Worm (Caenorhabditis elegans): ENCODE data around the gene dmd-7.
A peak's percentile ranks its signal among the peaks of the same experiment; 100 is the strongest.

Gene dmd-7

ce11 chrV:6240735-6241134, 6.0 kb upstream of the dmd-7 start:
- TF ChIP-seq pha-2 (tag; optimal IDR thresholded peaks at IDR 0.05) (no peak), pros-1 (tag; optimal IDR thresholded peaks at IDR 0.05) (no peak), ceh-31 (tag; optimal IDR thresholded peaks at IDR 0.05) (no peak), mec-3 (tag; optimal IDR thresholded peaks at IDR 0.05; ENCODE audit: borderline replicate concordance) (no peak), unc-3 (GFP tag; conservative IDR thresholded peaks at IDR 0.05) (no peak), unc-3 (tag; optimal IDR thresholded peaks at IDR 0.05) (no peak), pha-4 (tag; optimal IDR thresholded peaks at IDR 0.05) (no peak), elt-4 (tag; optimal IDR thresholded peaks at IDR 0.05) (no peak), fax-1 (tag; optimal IDR thresholded peaks at IDR 0.05) (no peak), ref-2 (tag; optimal IDR thresholded peaks at IDR 0.05) (no peak), ceh-9 (tag; optimal IDR thresholded peaks at IDR 0.05) (no peak), pat-9 (tag; optimal IDR thresholded peaks at IDR 0.05) (no peak), ttx-3 (tag; optimal IDR thresholded peaks at IDR 0.05) (no peak), hlh-8 (tag; optimal IDR thresholded peaks at IDR 0.05) (no peak), hlh-30 (tag; optimal IDR thresholded peaks at IDR 0.05; ENCODE audit: insufficient read depth) (no peak), ztf-16 (tag; optimal IDR thresholded peaks at IDR 0.05) (no peak), che-1 (tag; optimal IDR thresholded peaks at IDR 0.05) (no peak), pax-1 (tag; optimal IDR thresholded peaks at IDR 0.05) (no peak)

ce11 chrV:6243260-6243659, 3.5 kb upstream of the dmd-7 start:
- TF ChIP-seq elt-2 (tag; optimal IDR thresholded peaks at IDR 0.05) (peak; percentile 0), elt-4 (tag; optimal IDR thresholded peaks at IDR 0.05) (no peak), ama-1 (optimal IDR thresholded peaks at IDR 0.05) (no peak), K09A11.1 (tag; optimal IDR thresholded peaks at IDR 0.05; ENCODE audit: insufficient read depth) (no peak), ceh-30 (tag; optimal IDR thresholded peaks at IDR 0.05) (no peak)

ce11 chrV:6244631-6245030, 2.1 kb upstream of the dmd-7 start:
- no peak for TF ChIP-seq dmd-4 (tag; optimal IDR thresholded peaks at IDR 0.05; ENCODE audit: borderline replicate concordance)
- TF ChIP-seq unc-42 (tag; optimal IDR thresholded peaks at IDR 0.05), result peak; percentile 45

ce11 chrV:6247397-6247796, 666 bp downstream of the dmd-7 start:
- TF ChIP-seq pag-3 (tag; optimal IDR thresholded peaks at IDR 0.05; ENCODE audit: borderline replicate concordance) (no peak), elt-2 (tag; optimal IDR thresholded peaks at IDR 0.05) (peak; percentile 15)

ce11 chrV:6248714-6249113, 2.0 kb downstream of the dmd-7 start:
- TF ChIP-seq ceh-14 (tag; optimal IDR thresholded peaks at IDR 0.05) (no peak), che-1 (tag; optimal IDR thresholded peaks at IDR 0.05) (no peak), fkh-10 (GFP tag; optimal IDR thresholded peaks at IDR 0.05) (no peak), ceh-19 (GFP tag; optimal IDR thresholded peaks at IDR 0.05) (no peak), ceh-9 (tag; optimal IDR thresholded peaks at IDR 0.05) (no peak), hlh-6 (tag; optimal IDR thresholded peaks at IDR 0.05) (no peak), dmd-4 (tag; optimal IDR thresholded peaks at IDR 0.05; ENCODE audit: borderline replicate concordance) (no peak), K09A11.1 (tag; optimal IDR thresholded peaks at IDR 0.05; ENCODE audit: insufficient read depth) (no peak), Y22D7AL.16 (tag; optimal IDR thresholded peaks at IDR 0.05) (no peak), fax-1 (tag; optimal IDR thresholded peaks at IDR 0.05) (no peak), pha-2 (tag; optimal IDR thresholded peaks at IDR 0.05) (no peak), dve-1 (tag; optimal IDR thresholded peaks at IDR 0.05) (no peak), fkh-6 (tag; optimal IDR thresholded peaks at IDR 0.05) (no peak)

DNA sequence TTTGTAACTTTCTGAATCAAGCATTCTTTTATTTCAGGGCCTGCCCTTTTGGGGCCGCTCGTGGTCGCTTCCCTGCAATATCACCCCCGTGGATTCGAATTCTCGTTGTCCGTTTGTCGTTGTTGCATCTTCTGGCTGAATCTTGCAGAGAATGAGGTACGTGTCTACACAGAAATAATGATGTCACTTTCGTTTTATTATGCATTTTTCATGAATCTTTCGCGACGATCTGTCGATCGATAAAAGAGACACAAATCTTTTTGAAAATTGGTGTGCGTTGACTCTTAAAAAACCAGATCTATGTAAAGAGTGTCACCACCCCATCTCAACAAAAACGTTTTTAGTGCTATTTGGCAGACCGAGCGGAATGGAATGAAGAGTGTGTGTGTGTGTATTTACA, 2.4 kb downstream of the dmd-7 start:
- TF ChIP-seq K09A11.1 (tag; optimal IDR thresholded peaks at IDR 0.05; ENCODE audit: insufficient read depth) (no peak), pha-4 (tag; optimal IDR thresholded peaks at IDR 0.05) (no peak), ztf-16 (tag; optimal IDR thresholded peaks at IDR 0.05) (no peak), unc-86 (tag; optimal IDR thresholded peaks at IDR 0.05) (no peak), ceh-48 (tag; optimal IDR thresholded peaks at IDR 0.05) (no peak), lin-11 (tag; optimal IDR thresholded peaks at IDR 0.05) (no peak), fkh-6 (tag; optimal IDR thresholded peaks at IDR 0.05) (no peak), ceh-14 (tag; optimal IDR thresholded peaks at IDR 0.05) (no peak), unc-42 (tag; optimal IDR thresholded peaks at IDR 0.05) (no peak), sox-2 (GFP tag; IDR thresholded peaks at IDR 0.05) (no peak), pros-1 (tag; optimal IDR thresholded peaks at IDR 0.05) (no peak)

Measured in whole organism, late embryonic.